Fruit fly (Drosophila melanogaster): Measurements from ENCODE around the gene AnxB11.

Gene AnxB11

dm6 chrX:16421899-16422412 is at the start of gene AnxB11:
Gene AnxB11, minus strand, starts transcription at chrX:16422265.
- TF ChIP-seq CG16813 (GFP tag; IDR thresholded peaks at IDR 0.05; ENCODE audit: partially characterized antibody): peak; percentile 14; the same call in 2 of the 3 replicates
- peak; percentile 92 for TF ChIP-seq cg (GFP tag; optimal IDR thresholded peaks at IDR 0.05)
- peak; percentile 56; the same call in 1 of the 2 replicates for TF ChIP-seq amos (GFP tag; IDR thresholded peaks at IDR 0.05; ENCODE audit: partially characterized antibody)
- peak; percentile 89 for TF ChIP-seq Dref (GFP tag; IDR thresholded peaks at IDR 0.05)
- no peak for TF ChIP-seq croc (GFP tag; conservative IDR thresholded peaks at IDR 0.05)
- TF ChIP-seq Adf1 (GFP tag; IDR thresholded peaks at IDR 0.05): peak; percentile 8; the same call in 1 of the 2 replicates
- TF ChIP-seq Bdp1 (GFP tag; optimal IDR thresholded peaks at IDR 0.05): no peak
- peak; percentile 7 for TF ChIP-seq CG10979 (tag; optimal IDR thresholded peaks at IDR 0.05)
- TF ChIP-seq CG11560 (tag; IDR thresholded peaks at IDR 0.05): peak; percentile 98
- peak in 1 of 2 experiments; percentile 20 for TF ChIP-seq Eip74EF (GFP tag; optimal IDR thresholded peaks at IDR 0.05)
- TF ChIP-seq lbe (GFP tag; optimal IDR thresholded peaks at IDR 0.05): peak; percentile 11
- TF ChIP-seq CG16863 (GFP tag; optimal IDR thresholded peaks at IDR 0.05): peak; percentile 2
- TF ChIP-seq run (tag; optimal IDR thresholded peaks at IDR 0.05): no peak
- TF ChIP-seq CG2199 (GFP tag; IDR thresholded peaks at IDR 0.05): 0 out of 3 replicates have a peak, but pooled peaks have one; percentile 15
- peak; percentile 22 for TF ChIP-seq Blimp-1 (GFP tag; optimal IDR thresholded peaks at IDR 0.05)
- no peak for TF ChIP-seq klu (GFP tag; IDR thresholded peaks at IDR 0.05)
- TF ChIP-seq CG8290 (GFP tag; optimal IDR thresholded peaks at IDR 0.05): no peak
- peak in 1 of 2 experiments; percentile 14 for TF ChIP-seq CG8290 (tag; optimal IDR thresholded peaks at IDR 0.05)
- peak; percentile 58 for TF ChIP-seq Bgb (GFP tag; IDR thresholded peaks at IDR 0.05; ENCODE audit: partially characterized antibody)
- peak; percentile 98 for TF ChIP-seq kah (GFP tag; optimal IDR thresholded peaks at IDR 0.05)
- TF ChIP-seq ase (GFP tag; IDR thresholded peaks at IDR 0.05): no peak
- peak; percentile 10 for TF ChIP-seq oc (tag; optimal IDR thresholded peaks at IDR 0.05)
- no peak for TF ChIP-seq cas (GFP tag; IDR thresholded peaks at IDR 0.05)
- TF ChIP-seq CG34376 (GFP tag; optimal IDR thresholded peaks at IDR 0.05): peak; percentile 53
- peak; percentile 15; the same call in 1 of the 2 replicates for TF ChIP-seq hbn (GFP tag; IDR thresholded peaks at IDR 0.05; ENCODE audit: partially characterized antibody)
- TF ChIP-seq insv (GFP tag; optimal IDR thresholded peaks at IDR 0.05): peak in 1 of 2 experiments; percentile 82
- TF ChIP-seq scrt (GFP tag; optimal IDR thresholded peaks at IDR 0.05): peak; percentile 88
- TF ChIP-seq CG10147 (GFP tag; optimal IDR thresholded peaks at IDR 0.05): no peak
- peak; percentile 37; the same call in 1 of the 3 replicates for TF ChIP-seq zen2 (GFP tag; IDR thresholded peaks at IDR 0.05; ENCODE audit: partially characterized antibody)
- peak; percentile 24 for TF ChIP-seq CG12769 (tag; optimal IDR thresholded peaks at IDR 0.05)
- peak; percentile 29 for TF ChIP-seq Fer1 (GFP tag; optimal IDR thresholded peaks at IDR 0.05)
- TF ChIP-seq pzg (GFP tag; optimal IDR thresholded peaks at IDR 0.05): peak; percentile 25
- peak; percentile 12 for TF ChIP-seq CG13894 (tag; optimal IDR thresholded peaks at IDR 0.05)
- TF ChIP-seq Scr (GFP tag; IDR thresholded peaks at IDR 0.05; ENCODE audit: partially characterized antibody): 0 out of 2 replicates have a peak, but pooled peaks have one; percentile 48
- peak; percentile 66; the same call in 2 of the 3 replicates for TF ChIP-seq mld (GFP tag; IDR thresholded peaks at IDR 0.05; ENCODE audit: partially characterized antibody)
- TF ChIP-seq pros (GFP tag; optimal IDR thresholded peaks at IDR 0.05): peak; percentile 51
- TF ChIP-seq CG3995 (GFP tag; optimal IDR thresholded peaks at IDR 0.05): peak; percentile 26
- TF ChIP-seq Med (GFP tag): peak; percentile 76
- peak; percentile 13 for TF ChIP-seq YL-1 (GFP tag; optimal IDR thresholded peaks at IDR 0.05)
- TF ChIP-seq CG8478 (optimal IDR thresholded peaks at IDR 0.05): no peak
- TF ChIP-seq CG7963 (GFP tag; IDR thresholded peaks at IDR 0.05; ENCODE audit: partially characterized antibody): peak; percentile 84
- TF ChIP-seq cwo (GFP tag; optimal IDR thresholded peaks at IDR 0.05): peak; percentile 25
- no peak for TF ChIP-seq CG11504 (tag; optimal IDR thresholded peaks at IDR 0.05)
- TF ChIP-seq sd (tag; optimal IDR thresholded peaks at IDR 0.05): peak; percentile 3
- peak; percentile 42; the same call in 2 of the 3 replicates for TF ChIP-seq hb (GFP tag; IDR thresholded peaks at IDR 0.05; ENCODE audit: partially characterized antibody)
- TF ChIP-seq CG42726 (GFP tag; IDR thresholded peaks at IDR 0.05; ENCODE audit: partially characterized antibody): peak; percentile 30; the same call in 1 of the 2 replicates
- TF ChIP-seq slou (GFP tag; optimal IDR thresholded peaks at IDR 0.05): no peak
- TF ChIP-seq mirr (GFP tag; optimal IDR thresholded peaks at IDR 0.05): peak; percentile 56

Measured in whole organism, embryonic.